Fruit fly (Drosophila melanogaster): ENCODE results near the gene bowl.

The bowl gene

dm6 chr2L:3776614-3777196 is 5.2 kb downstream of the bowl start (continued):
- no peak for TF ChIP-seq crc (GFP tag; optimal IDR thresholded peaks at IDR 0.05)
- peak; percentile 47 for TF ChIP-seq CG30431 (GFP tag; optimal IDR thresholded peaks at IDR 0.05)
- no peak for TF ChIP-seq Poxn (GFP tag; IDR thresholded peaks at IDR 0.05)
- TF ChIP-seq tup (GFP tag; optimal IDR thresholded peaks at IDR 0.05): peak; percentile 24
- no peak for TF ChIP-seq Atf3 (GFP tag; optimal IDR thresholded peaks at IDR 0.05)
- no peak for TF ChIP-seq da (GFP tag; optimal IDR thresholded peaks at IDR 0.05)
- TF ChIP-seq CG17568 (GFP tag; optimal IDR thresholded peaks at IDR 0.05): peak; percentile 53
- TF ChIP-seq CG15269 (tag; optimal IDR thresholded peaks at IDR 0.05): peak; percentile 89
- TF ChIP-seq CG11695 (GFP tag; IDR thresholded peaks at IDR 0.05): peak; percentile 80; the same call in 2 of the 3 replicates
- TF ChIP-seq run (tag; optimal IDR thresholded peaks at IDR 0.05): peak; percentile 79
- peak; percentile 57 for TF ChIP-seq cato (GFP tag; optimal IDR thresholded peaks at IDR 0.05; ENCODE audit: borderline replicate concordance)
- no peak for TF ChIP-seq ato (GFP tag; IDR thresholded peaks at IDR 0.05; ENCODE audit: partially characterized antibody)
- peak; percentile 53; the same call in 1 of the 2 replicates for TF ChIP-seq CG7372 (GFP tag; IDR thresholded peaks at IDR 0.05)
- no peak for TF ChIP-seq fru (optimal IDR thresholded peaks at IDR 0.05)
- no peak for TF ChIP-seq Optix (GFP tag; IDR thresholded peaks at IDR 0.05)
- peak; percentile 2 for TF ChIP-seq CG7987 (GFP tag; optimal IDR thresholded peaks at IDR 0.05)
- peak; percentile 88 for TF ChIP-seq CG15479 (GFP tag; optimal IDR thresholded peaks at IDR 0.05)
- TF ChIP-seq Dip3 (GFP tag; optimal IDR thresholded peaks at IDR 0.05): no peak
- peak; percentile 90 for TF ChIP-seq twi (tag; optimal IDR thresholded peaks at IDR 0.05)
- peak; percentile 89 for TF ChIP-seq sqz (GFP tag; optimal IDR thresholded peaks at IDR 0.05)
- TF ChIP-seq sob (GFP tag; IDR thresholded peaks at IDR 0.05): peak; percentile 76
- TF ChIP-seq CG12391 (tag; optimal IDR thresholded peaks at IDR 0.05): peak; percentile 96
- peak; percentile 40 for TF ChIP-seq Hsf (GFP tag; optimal IDR thresholded peaks at IDR 0.05)
- no peak for TF ChIP-seq Dll (GFP tag; IDR thresholded peaks at IDR 0.05; ENCODE audit: partially characterized antibody)
- no peak for TF ChIP-seq CG14860 (GFP tag; IDR thresholded peaks at IDR 0.05; ENCODE audit: partially characterized antibody)
- TF ChIP-seq CG4424 (GFP tag; optimal IDR thresholded peaks at IDR 0.05): peak; percentile 84
- TF ChIP-seq Rx (GFP tag; IDR thresholded peaks at IDR 0.05): no peak; the same call in 1 of the 2 replicates
- TF ChIP-seq CG3407 (GFP tag; optimal IDR thresholded peaks at IDR 0.05): peak; percentile 74
- no peak for TF ChIP-seq Gsc (GFP tag; IDR thresholded peaks at IDR 0.05)
- TF ChIP-seq unc-4 (GFP tag; IDR thresholded peaks at IDR 0.05; ENCODE audit: partially characterized antibody): no peak
- TF ChIP-seq en (GFP tag; optimal IDR thresholded peaks at IDR 0.05): no peak
- TF ChIP-seq ro (GFP tag; IDR thresholded peaks at IDR 0.05): peak; percentile 82
- peak; percentile 92 for TF ChIP-seq unpg (GFP tag; optimal IDR thresholded peaks at IDR 0.05)
- TF ChIP-seq CG6689 (GFP tag; IDR thresholded peaks at IDR 0.05): peak; percentile 89
- no peak for TF ChIP-seq ems (GFP tag; optimal IDR thresholded peaks at IDR 0.05)
- no peak for TF ChIP-seq CG12071 (GFP tag; optimal IDR thresholded peaks at IDR 0.05)
- no peak for TF ChIP-seq ftz-f1 (GFP tag; optimal IDR thresholded peaks at IDR 0.05)
- TF ChIP-seq Xrp1 (GFP tag; IDR thresholded peaks at IDR 0.05): peak; percentile 92
- peak; percentile 28 for TF ChIP-seq Bdp1 (GFP tag; optimal IDR thresholded peaks at IDR 0.05)
- TF ChIP-seq CG13775 (GFP tag; optimal IDR thresholded peaks at IDR 0.05): peak; percentile 83
- TF ChIP-seq chn (GFP tag; optimal IDR thresholded peaks at IDR 0.05): no peak
- no peak for TF ChIP-seq Dfd (GFP tag; optimal IDR thresholded peaks at IDR 0.05)
- TF ChIP-seq CG2678 (tag; optimal IDR thresholded peaks at IDR 0.05): peak; percentile 94
- TF ChIP-seq CG33557 (GFP tag; optimal IDR thresholded peaks at IDR 0.05): peak; percentile 96
- TF ChIP-seq pb (GFP tag; optimal IDR thresholded peaks at IDR 0.05): no peak
- TF ChIP-seq CG16863 (GFP tag; optimal IDR thresholded peaks at IDR 0.05): no peak
- TF ChIP-seq NFAT (GFP tag; IDR thresholded peaks at IDR 0.05): no peak
- no peak for TF ChIP-seq CG13287 (GFP tag; IDR thresholded peaks at IDR 0.05; ENCODE audit: partially characterized antibody)
- no peak for TF ChIP-seq br (optimal IDR thresholded peaks at IDR 0.05)
- TF ChIP-seq eyg (GFP tag; optimal IDR thresholded peaks at IDR 0.05): no peak
- TF ChIP-seq Drgx (GFP tag; IDR thresholded peaks at IDR 0.05): peak; percentile 83
- peak; percentile 87 for TF ChIP-seq ranshi (GFP tag; IDR thresholded peaks at IDR 0.05)

Data from whole organism, embryonic.